Fruit fly (Drosophila melanogaster): ENCODE data around the gene Sol1.

The Sol1 gene

DNA sequence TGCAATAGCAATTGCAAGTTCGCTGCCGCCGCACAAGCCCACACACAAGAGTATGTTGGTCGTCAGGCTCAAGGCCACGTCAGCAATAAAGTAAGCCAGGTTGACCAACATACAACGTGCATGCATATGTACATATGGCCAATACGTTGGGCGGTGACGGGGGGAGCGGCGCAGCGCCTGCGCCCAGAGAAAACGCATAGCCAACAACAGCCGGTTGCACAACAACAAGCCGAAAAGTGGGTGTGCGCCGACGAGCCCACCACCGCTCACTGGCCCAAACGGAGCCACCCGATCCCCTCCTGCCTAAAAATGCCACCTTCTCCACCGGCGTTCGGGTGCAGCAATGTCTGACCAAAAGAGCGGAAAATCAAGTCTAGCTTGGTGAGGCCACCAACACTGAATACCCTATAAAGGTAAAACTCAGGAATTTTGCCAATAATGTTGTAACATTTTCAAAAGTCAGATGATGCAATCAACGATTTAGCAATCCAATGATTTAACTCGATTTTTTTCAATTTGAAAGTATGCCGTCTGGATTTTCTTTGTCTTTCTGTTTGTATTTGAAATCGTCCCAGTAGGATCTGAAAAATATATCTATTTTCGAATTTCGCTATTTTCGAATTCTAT is 66.0 kb downstream of the Sol1 start, which contains the start of gene CG5509 (continued):
- no peak for TF ChIP-seq dati (GFP tag; IDR thresholded peaks at IDR 0.05)
- TF ChIP-seq CG14965 (GFP tag; optimal IDR thresholded peaks at IDR 0.05; ENCODE audit: borderline replicate concordance): no peak
- peak in 1 of 2 experiments; percentile 59 for TF ChIP-seq Pdp1 (GFP tag; optimal IDR thresholded peaks at IDR 0.05)
- TF ChIP-seq E2f1 (GFP tag; IDR thresholded peaks at IDR 0.05): no peak
- TF ChIP-seq CG15514 (GFP tag; optimal IDR thresholded peaks at IDR 0.05): no peak
- no peak for TF ChIP-seq CG31224 (GFP tag; IDR thresholded peaks at IDR 0.05)
- TF ChIP-seq CG7839 (tag; optimal IDR thresholded peaks at IDR 0.05): no peak
- no peak for TF ChIP-seq esg (GFP tag; conservative IDR thresholded peaks at IDR 0.05)
- no peak for TF ChIP-seq chm (GFP tag; IDR thresholded peaks at IDR 0.05)
- TF ChIP-seq gem (tag; optimal IDR thresholded peaks at IDR 0.05): no peak
- TF ChIP-seq fd102C (GFP tag; optimal IDR thresholded peaks at IDR 0.05): no peak
- TF ChIP-seq CG14441 (GFP tag; IDR thresholded peaks at IDR 0.05): no peak
- TF ChIP-seq Atf6 (GFP tag; IDR thresholded peaks at IDR 0.05): no peak
- no peak for TF ChIP-seq nmo (GFP tag; optimal IDR thresholded peaks at IDR 0.05)
- peak; percentile 6 for TF ChIP-seq nom (GFP tag; optimal IDR thresholded peaks at IDR 0.05)
- TF ChIP-seq ttk (GFP tag; IDR thresholded peaks at IDR 0.05): no peak
- no peak for TF ChIP-seq sna (GFP tag; IDR thresholded peaks at IDR 0.05; ENCODE audit: partially characterized antibody)
- peak; percentile 50 for TF ChIP-seq Drgx (GFP tag; IDR thresholded peaks at IDR 0.05)
- no peak for TF ChIP-seq Doc3 (GFP tag; IDR thresholded peaks at IDR 0.05; ENCODE audit: partially characterized antibody)
- TF ChIP-seq fu2 (GFP tag; optimal IDR thresholded peaks at IDR 0.05): no peak
- no peak for TF ChIP-seq CG7786 (GFP tag; optimal IDR thresholded peaks at IDR 0.05)
- TF ChIP-seq NFAT (GFP tag; IDR thresholded peaks at IDR 0.05): no peak
- no peak for TF ChIP-seq CG10654 (GFP tag; optimal IDR thresholded peaks at IDR 0.05)
- no peak for TF ChIP-seq CG4282 (GFP tag; optimal IDR thresholded peaks at IDR 0.05)
- TF ChIP-seq dimm (GFP tag; IDR thresholded peaks at IDR 0.05): no peak
- no peak for TF ChIP-seq Ssrp (tag; optimal IDR thresholded peaks at IDR 0.05)
- TF ChIP-seq gro (GFP tag; optimal IDR thresholded peaks at IDR 0.05): no peak
- TF ChIP-seq lola (GFP tag; optimal IDR thresholded peaks at IDR 0.05): no peak
- no peak for TF ChIP-seq Poxn (GFP tag; IDR thresholded peaks at IDR 0.05)
- TF ChIP-seq CG13296 (GFP tag; optimal IDR thresholded peaks at IDR 0.05): no peak
- no peak for TF ChIP-seq CG16779 (GFP tag; IDR thresholded peaks at IDR 0.05)
- TF ChIP-seq crol (GFP tag; IDR thresholded peaks at IDR 0.05): peak; percentile 88
- no peak for TF ChIP-seq cato (GFP tag; optimal IDR thresholded peaks at IDR 0.05; ENCODE audit: borderline replicate concordance)
- TF ChIP-seq CG10274 (GFP tag; optimal IDR thresholded peaks at IDR 0.05): no peak
- TF ChIP-seq CG1233 (GFP tag; optimal IDR thresholded peaks at IDR 0.05): no peak
- peak; percentile 36 for TF ChIP-seq kni (GFP tag; optimal IDR thresholded peaks at IDR 0.05)
- TF ChIP-seq chinmo (GFP tag; IDR thresholded peaks at IDR 0.05; ENCODE audit: partially characterized antibody): peak; percentile 83; the same call in 2 of the 4 replicates
- no peak for TF ChIP-seq CHES-1-like (GFP tag; optimal IDR thresholded peaks at IDR 0.05)
- peak; percentile 46; the same call in 1 of the 2 replicates for TF ChIP-seq bbx (GFP tag; IDR thresholded peaks at IDR 0.05; ENCODE audit: partially characterized antibody)
- TF ChIP-seq CkIIα-i1 (GFP tag; IDR thresholded peaks at IDR 0.05): no peak
- TF ChIP-seq Atf3 (GFP tag; optimal IDR thresholded peaks at IDR 0.05): no peak
- TF ChIP-seq fd96Cb (tag; optimal IDR thresholded peaks at IDR 0.05): no peak
- TF ChIP-seq unc-4 (GFP tag; IDR thresholded peaks at IDR 0.05; ENCODE audit: partially characterized antibody): no peak
- TF ChIP-seq row (GFP tag; IDR thresholded peaks at IDR 0.05): 0 out of 3 replicates have a peak, but pooled peaks have one; percentile 20
- TF ChIP-seq CG11093 (GFP tag; IDR thresholded peaks at IDR 0.05): no peak
- no peak for TF ChIP-seq CG1602 (GFP tag; optimal IDR thresholded peaks at IDR 0.05)
- no peak for TF ChIP-seq CG3065 (GFP tag; optimal IDR thresholded peaks at IDR 0.05)
- 0 out of 2 replicates have a peak, but pooled peaks have one; percentile 34 for TF ChIP-seq tna (GFP tag; IDR thresholded peaks at IDR 0.05; ENCODE audit: partially characterized antibody)
- no peak for TF ChIP-seq onecut (GFP tag; IDR thresholded peaks at IDR 0.05)
- no peak for TF ChIP-seq Oli (tag; optimal IDR thresholded peaks at IDR 0.05)

Measured in whole organism, embryonic.